Worm (Caenorhabditis elegans): Measurements from ENCODE around the gene C30F2.5.

- TF ChIP-seq unc-39 (tag; optimal IDR thresholded peaks at IDR 0.05) (no peak), lin-13 (GFP tag; optimal IDR thresholded peaks at IDR 0.05) (no peak), aly-2 (tag; optimal IDR thresholded peaks at IDR 0.05) (no peak)
Measured at ce11 chrX:16122628-16123027, 28.2 kb downstream of the C30F2.5 start.
